Worm (Caenorhabditis elegans) whole organism, L1 larva: Measurements from ENCODE around the gene F54F12.2.

Source experiments
- C04F5.9 ChIP-seq: sonication (generic microtip); optimal IDR thresholded peaks from 2 replicates; lab custom pipeline; 2016; ENCODE audit warnings: missing genetic modification characterization, missing compliant biosample characterization
- C16A3.4 ChIP-seq: fragments of 150-350 bp; optimal IDR thresholded peaks from 2 replicates; lab custom pipeline; 2014; ENCODE audit warnings: missing biosample characterization, missing genetic modification characterization
- Y116A8C.19 ChIP-seq: sonication (generic microtip); optimal IDR thresholded peaks from 2 replicates; lab custom pipeline; 2016; ENCODE audit warnings: missing compliant biosample characterization, missing genetic modification characterization, borderline replicate concordance
- aha-1 ChIP-seq: fragments of 150-350 bp; optimal IDR thresholded peaks from 2 replicates; lab custom pipeline; 2014; ENCODE audit warnings: missing biosample characterization, missing genetic modification characterization
- ceh-8 ChIP-seq: fragments of 200-800 bp; sonication (Bioruptor generic); optimal IDR thresholded peaks from 2 replicates; lab custom pipeline; 2018; ENCODE audit warnings: mild to moderate bottlenecking, missing genetic modification characterization, moderate library complexity, missing compliant biosample characterization
- ceh-90 ChIP-seq: sonication (generic microtip); optimal IDR thresholded peaks from 2 replicates; lab custom pipeline; 2016; ENCODE audit warnings: missing genetic modification characterization, missing compliant biosample characterization
- dpl-1 ChIP-seq, 3 experiments: fragments of 150-350 bp in 2 of 3; sonication (generic microtip) in 1 of 3; optimal IDR thresholded peaks; 2 replicates each; lab custom pipeline; 2014 to 2017; ENCODE audit warnings: missing biosample characterization in 3 of 3, missing genetic modification characterization in 3 of 3, missing genetic modification reagents in 3 of 3
- dsc-1 ChIP-seq: sonication (generic microtip); optimal IDR thresholded peaks from 2 replicates; lab custom pipeline; 2016; ENCODE audit warnings: mild to moderate bottlenecking, missing genetic modification characterization, missing compliant biosample characterization
- efl-1 ChIP-seq, 4 experiments: fragments of 150-350 bp; optimal IDR thresholded peaks in 3 of 4; peaks in 1 of 4; 1 replicate in 1 of 4; 2 replicates in 3 of 4; lab custom pipeline; 2014; ENCODE audit warnings: missing biosample characterization in 2 of 4, missing genetic modification characterization in 2 of 4, missing genetic modification reagents in 2 of 4
- elt-2 ChIP-seq: sonication (generic microtip); optimal IDR thresholded peaks from 2 replicates; lab custom pipeline; 2016; ENCODE audit warnings: missing genetic modification characterization, mild to moderate bottlenecking, inconsistent platforms, missing compliant biosample characterization, missing genetic modification reagents
- elt-3 ChIP-seq, 6 experiments: fragments of 150-350 bp in 1 of 6; sonication (generic microtip); optimal IDR thresholded peaks; 2 replicates each; lab custom pipeline; 2017 to 2018; ENCODE audit warnings: missing biosample characterization in 6 of 6, missing genetic modification characterization in 6 of 6, inconsistent platforms in 1 of 6
- ets-5 ChIP-seq: fragments of 200-800 bp; sonication (Bioruptor generic); IDR thresholded peaks from 2 replicates; pipeline ENCODE4 v1.3.6; 2022; ENCODE audit warnings: missing genetic modification characterization, missing compliant biosample characterization
- fkh-10 ChIP-seq: sonication (generic microtip); optimal IDR thresholded peaks from 2 replicates; lab custom pipeline; 2017; ENCODE audit warnings: missing biosample characterization, missing genetic modification reagents, missing genetic modification characterization
- fkh-8 ChIP-seq: sonication (generic microtip); optimal IDR thresholded peaks from 2 replicates; lab custom pipeline; 2016; ENCODE audit warnings: mild to moderate bottlenecking, missing genetic modification characterization, missing compliant biosample characterization
- hpl-2 ChIP-seq: fragments of 150-350 bp; optimal IDR thresholded peaks from 2 replicates; lab custom pipeline; 2014; ENCODE audit warnings: missing biosample characterization, missing genetic modification reagents, missing genetic modification characterization
- irx-1 ChIP-seq: sonication (generic microtip); optimal IDR thresholded peaks from 2 replicates; lab custom pipeline; 2016; ENCODE audit warnings: missing genetic modification characterization, missing compliant biosample characterization
- jun-1 ChIP-seq: fragments of 150-350 bp; optimal IDR thresholded peaks from 2 replicates; lab custom pipeline; 2014; ENCODE audit warnings: missing biosample characterization, missing genetic modification reagents, missing genetic modification characterization
- lin-13 ChIP-seq: fragments of 150-350 bp; optimal IDR thresholded peaks from 2 replicates; lab custom pipeline; 2014; ENCODE audit warnings: missing biosample characterization, missing genetic modification reagents, missing genetic modification characterization
- lin-14 ChIP-seq: fragments of 200-800 bp; sonication (Bioruptor generic); optimal IDR thresholded peaks from 2 replicates; lab custom pipeline; 2018; ENCODE audit warnings: mild to moderate bottlenecking, missing genetic modification characterization, moderate library complexity, missing compliant biosample characterization
- lin-35 ChIP-seq, 2 experiments: fragments of 150-350 bp; optimal IDR thresholded peaks; 2 replicates each; lab custom pipeline; 2014; ENCODE audit warnings: missing biosample characterization in 2 of 2, missing genetic modification characterization in 2 of 2, missing genetic modification reagents in 2 of 2
- lsy-2 ChIP-seq, 2 experiments: fragments of 150-350 bp; optimal IDR thresholded peaks; 2 replicates each; lab custom pipeline; 2014; ENCODE audit warnings: missing biosample characterization in 2 of 2, missing genetic modification characterization in 2 of 2
- mab-9 ChIP-seq: fragments of 200-800 bp; sonication (Bioruptor generic); IDR thresholded peaks from 2 replicates; pipeline ENCODE4 v1.3.6; 2022; ENCODE audit warnings: missing genetic modification reagents, missing genetic modification characterization, missing compliant biosample characterization
- mef-2 ChIP-seq: fragments of 150-350 bp; optimal IDR thresholded peaks from 2 replicates; lab custom pipeline; 2014; ENCODE audit warnings: missing biosample characterization, missing genetic modification characterization
- mep-1 ChIP-seq: fragments of 150-350 bp; optimal IDR thresholded peaks from 2 replicates; lab custom pipeline; 2014; ENCODE audit warnings: missing biosample characterization, missing genetic modification characterization
- nhr-12 ChIP-seq: sonication (generic microtip); optimal IDR thresholded peaks from 2 replicates; lab custom pipeline; 2017; ENCODE audit warnings: missing biosample characterization, missing genetic modification characterization
- nhr-19 ChIP-seq: fragments of 200-800 bp; sonication (Bioruptor generic); conservative IDR thresholded peaks from 2 replicates; pipeline ENCODE4 v1.3.6; 2022; ENCODE audit warnings: missing genetic modification characterization, missing compliant biosample characterization
- nhr-20 ChIP-seq: sonication (generic microtip); optimal IDR thresholded peaks from 2 replicates; lab custom pipeline; 2016; ENCODE audit warnings: mild to moderate bottlenecking, missing genetic modification characterization, missing compliant biosample characterization
- nhr-237 ChIP-seq: fragments of 150-350 bp; optimal IDR thresholded peaks from 2 replicates; lab custom pipeline; 2014; ENCODE audit warnings: missing biosample characterization, missing genetic modification characterization
- nhr-28 ChIP-seq: fragments of 150-350 bp; optimal IDR thresholded peaks from 2 replicates; lab custom pipeline; 2014; ENCODE audit warnings: missing biosample characterization, missing genetic modification characterization
- nhr-47 ChIP-seq: sonication (generic microtip); optimal IDR thresholded peaks from 2 replicates; lab custom pipeline; 2016; ENCODE audit warnings: mild to moderate bottlenecking, missing genetic modification characterization, moderate library complexity, missing compliant biosample characterization
- nhr-71 ChIP-seq: sonication (generic microtip); optimal IDR thresholded peaks from 2 replicates; lab custom pipeline; 2016; ENCODE audit warnings: mild to moderate bottlenecking, missing genetic modification characterization, moderate library complexity, missing compliant biosample characterization
- nhr-77 ChIP-seq: fragments of 150-350 bp; optimal IDR thresholded peaks from 2 replicates; lab custom pipeline; 2014; ENCODE audit warnings: missing biosample characterization, missing genetic modification characterization
- nhr-85 ChIP-seq: sonication (generic microtip); peaks from one replicate; lab custom pipeline; 2016; ENCODE audit warnings: missing genetic modification characterization, inconsistent platforms, missing compliant biosample characterization
- nhr-90 ChIP-seq: sonication (generic microtip); optimal IDR thresholded peaks from 2 replicates; lab custom pipeline; 2016; ENCODE audit warnings: mild to moderate bottlenecking, missing genetic modification characterization, missing compliant biosample characterization; ENCODE audit not compliant: poor library complexity
- pax-3 ChIP-seq: fragments of 200-800 bp; sonication (Bioruptor generic); optimal IDR thresholded peaks from 2 replicates; lab custom pipeline; 2018; ENCODE audit warnings: mild to moderate bottlenecking, missing genetic modification characterization, moderate library complexity, missing compliant biosample characterization
- skn-1 ChIP-seq: fragments of 150-350 bp; optimal IDR thresholded peaks from 2 replicates; lab custom pipeline; 2014; ENCODE audit warnings: missing biosample characterization, missing genetic modification characterization
- snu-23 ChIP-seq: sonication (generic microtip); optimal IDR thresholded peaks from 2 replicates; lab custom pipeline; 2016; ENCODE audit warnings: missing genetic modification characterization, missing compliant biosample characterization
- sptf-1 ChIP-seq: fragments of 150-350 bp; optimal IDR thresholded peaks from 2 replicates; lab custom pipeline; 2014; ENCODE audit warnings: missing biosample characterization, missing genetic modification characterization
- sup-37 ChIP-seq: fragments of 200-800 bp; sonication (Bioruptor generic); optimal IDR thresholded peaks from 2 replicates; lab custom pipeline; 2018; ENCODE audit warnings: mild to moderate bottlenecking, missing genetic modification characterization, missing compliant biosample characterization
- swsn-7 ChIP-seq: sonication (generic microtip); optimal IDR thresholded peaks from 2 replicates; lab custom pipeline; 2016; ENCODE audit warnings: missing genetic modification characterization, missing compliant biosample characterization
- tbx-2 ChIP-seq: sonication (generic microtip); optimal IDR thresholded peaks from 2 replicates; lab custom pipeline; 2016; ENCODE audit warnings: missing genetic modification characterization, missing compliant biosample characterization
- tlp-1 ChIP-seq: fragments of 150-350 bp; optimal IDR thresholded peaks from 2 replicates; lab custom pipeline; 2014; ENCODE audit warnings: missing biosample characterization, missing genetic modification characterization
- unc-130 ChIP-seq: fragments of 150-350 bp; optimal IDR thresholded peaks from 2 replicates; lab custom pipeline; 2017; ENCODE audit warnings: missing biosample characterization, missing genetic modification characterization, inconsistent platforms
- unc-30 ChIP-seq: sonication (generic microtip); optimal IDR thresholded peaks from 2 replicates; lab custom pipeline; 2017; ENCODE audit warnings: missing biosample characterization, missing genetic modification characterization
- unc-98 ChIP-seq: fragments of 200-800 bp; sonication (Bioruptor generic); IDR thresholded peaks from 2 replicates; pipeline ENCODE4 v1.3.6; 2022; ENCODE audit warnings: missing genetic modification characterization, missing compliant biosample characterization
- vab-15 ChIP-seq: sonication (generic microtip); optimal IDR thresholded peaks from 2 replicates; lab custom pipeline; 2017; ENCODE audit warnings: missing genotype, mild to moderate bottlenecking, missing genetic modification characterization, missing compliant biosample characterization
- xbp-1 ChIP-seq: sonication (generic microtip); optimal IDR thresholded peaks from 2 replicates; lab custom pipeline; 2016; ENCODE audit warnings: missing genetic modification characterization, missing compliant biosample characterization
- zag-1 ChIP-seq: fragments of 150-350 bp; optimal IDR thresholded peaks from 2 replicates; lab custom pipeline; 2014; ENCODE audit warnings: missing biosample characterization, missing genetic modification characterization
- zip-4 ChIP-seq: fragments of 200-800 bp; sonication (Bioruptor generic); optimal IDR thresholded peaks from 2 replicates; lab custom pipeline; 2018; ENCODE audit warnings: mild to moderate bottlenecking, missing genetic modification characterization, moderate library complexity, missing compliant biosample characterization

The F54F12.2 gene

DNA sequence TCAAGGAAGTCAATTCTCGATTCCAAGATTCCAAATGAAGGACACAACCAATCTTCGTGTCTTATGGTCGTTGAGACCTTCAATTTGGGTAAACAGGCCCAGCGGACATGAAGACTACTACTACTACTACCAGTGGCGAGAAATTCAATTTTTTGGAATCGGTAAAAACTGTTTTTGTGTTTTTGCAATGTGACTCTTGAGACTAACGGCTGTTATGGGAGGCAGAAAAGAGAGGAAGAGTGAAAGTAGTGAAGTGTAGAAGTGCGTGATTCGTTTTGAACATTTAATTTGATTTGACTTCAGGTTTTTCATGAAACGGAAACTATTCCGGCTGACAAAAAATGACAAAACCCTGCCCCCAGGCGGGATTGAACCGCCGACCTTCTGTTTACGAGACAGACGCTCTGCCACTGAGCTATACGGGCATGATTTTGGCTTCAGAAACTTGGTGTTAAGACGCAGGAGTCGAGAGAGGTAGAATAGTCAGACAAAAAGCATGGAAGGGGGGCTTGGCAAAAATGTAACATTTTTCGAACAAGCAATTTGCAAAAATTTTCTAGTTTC is 24.0 kb upstream of the F54F12.2 start (continued):
- TF ChIP-seq lsy-2 (tag; optimal IDR thresholded peaks at IDR 0.05; lab: Kevin White, UChicago) (peak; percentile 25 to 66), unc-130 (tag; lab: Kevin White, UChicago) (peak; percentile 30), lin-14 (GFP tag; lab: Kevin White, UChicago) (peak; percentile 57), C16A3.4 (tag; lab: Kevin White, UChicago) (peak; percentile 48), zip-4 (GFP tag; lab: Kevin White, UChicago) (no peak), lin-13 (GFP tag; lab: Kevin White, UChicago) (no peak), ets-5 (GFP tag; lab: Robert Waterston, UW) (no peak), lin-35 (GFP tag; optimal IDR thresholded peaks at IDR 0.05; lab: Kevin White, UChicago) (peak; percentile 30 to 75), efl-1 (optimal IDR thresholded peaks at IDR 0.05; lab: Kevin White, UChicago) (peak; percentile 21 to 51), efl-1 (GFP tag; optimal IDR thresholded peaks at IDR 0.05 in 1 of 2; lab: Kevin White, UChicago) (peak; percentile 22 to 74), elt-3 (tag; optimal IDR thresholded peaks at IDR 0.05; lab: Kevin White, UChicago) (no peak)

DNA sequence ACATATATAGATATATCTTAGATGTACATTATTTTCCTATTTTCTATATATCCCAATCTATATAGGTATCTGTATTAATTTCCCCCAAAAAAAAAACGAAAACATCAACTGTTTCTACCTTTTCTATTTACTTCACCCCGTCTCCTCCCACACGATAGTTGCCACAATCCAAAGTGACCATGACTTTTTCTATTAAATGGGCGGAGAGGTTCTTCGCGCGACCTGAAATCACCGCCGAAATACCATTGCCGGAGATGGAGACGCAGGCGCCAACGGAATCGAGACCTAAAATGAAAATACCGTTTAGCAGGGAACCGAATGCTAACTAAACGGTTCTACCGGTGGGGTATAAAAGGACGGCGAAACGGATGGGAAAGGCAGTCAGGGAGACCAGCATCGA is 21.2 kb upstream of the F54F12.2 start, which contains the start of gene col-98:
col-98 (plus strand) TSS at position 390 of the 400 bp plus-strand sequence.
- TF ChIP-seq aha-1 (tag; lab: Kevin White, UChicago): no peak
- no peak for TF ChIP-seq zip-4 (GFP tag; lab: Kevin White, UChicago)
- TF ChIP-seq hpl-2 (GFP tag; lab: Kevin White, UChicago): no peak
- TF ChIP-seq nhr-20 (tag; lab: Kevin White, UChicago): no peak
- no peak for TF ChIP-seq mef-2 (tag; lab: Kevin White, UChicago)
- no peak for TF ChIP-seq Y116A8C.19
- peak; percentile 12 for TF ChIP-seq C16A3.4 (tag; lab: Kevin White, UChicago)
- TF ChIP-seq mab-9 (GFP tag; lab: Robert Waterston, UW): no peak
- peak; percentile 42 for TF ChIP-seq snu-23 (GFP tag; lab: Kevin White, UChicago)
- TF ChIP-seq swsn-7: no peak
- TF ChIP-seq nhr-47 (tag; lab: Kevin White, UChicago): peak; percentile 14
- no peak for TF ChIP-seq skn-1
- TF ChIP-seq nhr-19 (GFP tag; lab: Robert Waterston, UW): no peak
- TF ChIP-seq elt-3 (tag; optimal IDR thresholded peaks at IDR 0.05; lab: Kevin White, UChicago): peak in 1 of 6 experiments; percentile 10
- no peak for TF ChIP-seq tbx-2 (tag; lab: Kevin White, UChicago)
- no peak for TF ChIP-seq unc-30 (tag; lab: Kevin White, UChicago)
- TF ChIP-seq fkh-10 (GFP tag; lab: Kevin White, UChicago): no peak
- TF ChIP-seq dpl-1 (GFP tag; optimal IDR thresholded peaks at IDR 0.05; lab: Kevin White, UChicago): no peak
- peak; percentile 39 for TF ChIP-seq mep-1 (tag; lab: Kevin White, UChicago)
- peak in 1 of 2 experiments; percentile 16 for TF ChIP-seq lsy-2 (tag; optimal IDR thresholded peaks at IDR 0.05; lab: Kevin White, UChicago)
- TF ChIP-seq lin-35 (GFP tag; optimal IDR thresholded peaks at IDR 0.05; lab: Kevin White, UChicago): no peak
- TF ChIP-seq ets-5 (GFP tag; lab: Robert Waterston, UW): no peak
- TF ChIP-seq xbp-1 (tag; lab: Kevin White, UChicago): no peak
- no peak for TF ChIP-seq efl-1 (optimal IDR thresholded peaks at IDR 0.05; lab: Kevin White, UChicago)
- TF ChIP-seq efl-1 (GFP tag; optimal IDR thresholded peaks at IDR 0.05 in 1 of 2; lab: Kevin White, UChicago): peak in 1 of 2 experiments; percentile 72
- no peak for TF ChIP-seq ceh-8 (GFP tag; lab: Kevin White, UChicago)
- TF ChIP-seq ceh-90 (tag; lab: Kevin White, UChicago): no peak
- no peak for TF ChIP-seq unc-98 (GFP tag; lab: Robert Waterston, UW)
- TF ChIP-seq pax-3 (tag; lab: Kevin White, UChicago): no peak
- TF ChIP-seq fkh-8 (tag; lab: Kevin White, UChicago): no peak
- no peak for TF ChIP-seq nhr-77
- TF ChIP-seq sup-37 (GFP tag; lab: Kevin White, UChicago): no peak
- TF ChIP-seq nhr-90 (tag; lab: Kevin White, UChicago): peak; percentile 46
- no peak for TF ChIP-seq jun-1
- peak; percentile 85 for TF ChIP-seq nhr-85
- TF ChIP-seq vab-15 (tag; lab: Kevin White, UChicago): no peak
- no peak for TF ChIP-seq tlp-1 (tag; lab: Kevin White, UChicago)
- TF ChIP-seq nhr-237 (tag; lab: Kevin White, UChicago): no peak
- no peak for TF ChIP-seq sptf-1 (tag; lab: Kevin White, UChicago)
- TF ChIP-seq elt-2 (tag; lab: Kevin White, UChicago): no peak
- TF ChIP-seq zag-1 (tag; lab: Kevin White, UChicago): no peak
- TF ChIP-seq C04F5.9 (tag; lab: Kevin White, UChicago): no peak
- TF ChIP-seq nhr-71 (tag; lab: Kevin White, UChicago): peak; percentile 24
- no peak for TF ChIP-seq nhr-12 (tag; lab: Kevin White, UChicago)
- TF ChIP-seq irx-1 (tag; lab: Kevin White, UChicago): no peak
- no peak for TF ChIP-seq nhr-28
- TF ChIP-seq dsc-1 (tag; lab: Kevin White, UChicago): no peak
